Fruit fly (Drosophila melanogaster) whole organism, embryonic: ENCODE measurements around the gene CG4293.

ENCODE experiments used
- B-H1 ChIP-seq: fragments of 200-800 bp; sonication (Bioruptor generic); IDR thresholded peaks from 3 replicates; pipeline ENCODE4 v1.3.6; 2022; ENCODE audit warnings: missing biosample characterization, missing genetic modification characterization
- CG10147 ChIP-seq: fragments of 200-800 bp; sonication (Bioruptor generic); optimal IDR thresholded peaks from 2 replicates; lab custom pipeline; 2019; ENCODE audit warnings: missing biosample characterization, mild to moderate bottlenecking, missing genetic modification characterization, moderate library complexity
- CG10267 ChIP-seq: fragments of 200-800 bp; sonication (Bioruptor generic); optimal IDR thresholded peaks from 2 replicates; lab custom pipeline; 2018; ENCODE audit warnings: missing biosample characterization, mild to moderate bottlenecking, missing genetic modification characterization, moderate library complexity
- CG10654 ChIP-seq: fragments of 200-800 bp; sonication (Bioruptor generic); optimal IDR thresholded peaks from 2 replicates; lab custom pipeline; 2016; ENCODE audit warnings: missing biosample characterization, missing genetic modification characterization
- CG12299 ChIP-seq: fragments of 200-800 bp; sonication (Bioruptor generic); optimal IDR thresholded peaks from 2 replicates; lab custom pipeline; 2018; ENCODE audit warnings: missing biosample characterization, mild to moderate bottlenecking, missing genetic modification characterization
- CG12769 ChIP-seq: fragments of 200-800 bp; sonication (Bioruptor generic); optimal IDR thresholded peaks from 2 replicates; lab custom pipeline; 2019; ENCODE audit warnings: missing biosample characterization, mild to moderate bottlenecking, missing genetic modification characterization, moderate library complexity
- CG12942 ChIP-seq: fragments of 200-800 bp; sonication (Bioruptor generic); optimal IDR thresholded peaks from 3 replicates; lab custom pipeline; 2016; ENCODE audit warnings: missing biosample characterization, missing genetic modification characterization
- CG13775 ChIP-seq: fragments of 200-800 bp; sonication (Bioruptor generic); optimal IDR thresholded peaks from 3 replicates; lab custom pipeline; 2017; ENCODE audit warnings: missing biosample characterization, mild to moderate bottlenecking, missing genetic modification characterization
- CG1603 ChIP-seq: fragments of 200-800 bp; sonication (Bioruptor generic); optimal IDR thresholded peaks from 2 replicates; lab custom pipeline; 2019; ENCODE audit warnings: missing biosample characterization, mild to moderate bottlenecking, missing genetic modification characterization, moderate library complexity
- CG18476 ChIP-seq: fragments of 200-800 bp; sonication (Bioruptor generic); optimal IDR thresholded peaks from 2 replicates; lab custom pipeline; 2016; ENCODE audit warnings: missing biosample characterization, mild to moderate bottlenecking, missing genetic modification characterization
- CG30431 ChIP-seq: fragments of 200-800 bp; sonication (Bioruptor generic); optimal IDR thresholded peaks from 2 replicates; lab custom pipeline; 2017; ENCODE audit warnings: missing biosample characterization, missing genetic modification characterization
- CG31365 ChIP-seq: fragments of 200-800 bp; sonication (Bioruptor generic); optimal IDR thresholded peaks from 2 replicates; lab custom pipeline; 2018; ENCODE audit warnings: missing biosample characterization, mild to moderate bottlenecking, missing genetic modification characterization
- CG6765 ChIP-seq: fragments of 200-800 bp; sonication (Bioruptor generic); optimal IDR thresholded peaks from 3 replicates; lab custom pipeline; 2017; ENCODE audit warnings: missing biosample characterization, mild to moderate bottlenecking, missing genetic modification characterization
- CG7271 ChIP-seq: fragments of 200-800 bp; sonication (Bioruptor generic); optimal IDR thresholded peaks from 2 replicates; lab custom pipeline; 2018; ENCODE audit warnings: missing biosample characterization, mild to moderate bottlenecking, missing genetic modification characterization, moderate library complexity
- CG7745 ChIP-seq: fragments of 200-800 bp; sonication (Bioruptor generic); optimal IDR thresholded peaks from 2 replicates; lab custom pipeline; 2018; ENCODE audit warnings: missing biosample characterization, mild to moderate bottlenecking, missing genetic modification characterization, moderate library complexity
- CG8281 ChIP-seq: fragments of 200-800 bp; sonication (Bioruptor generic); optimal IDR thresholded peaks from 2 replicates; lab custom pipeline; 2018; ENCODE audit warnings: missing biosample characterization, mild to moderate bottlenecking, missing genetic modification characterization, moderate library complexity
- CHES-1-like ChIP-seq: fragments of 200-800 bp; sonication (Bioruptor generic); optimal IDR thresholded peaks from 2 replicates; lab custom pipeline; 2016; ENCODE audit warnings: missing biosample characterization, missing genetic modification characterization
- CrebB ChIP-seq: fragments of 200-800 bp; sonication (Bioruptor generic); optimal IDR thresholded peaks from 3 replicates; lab custom pipeline; 2018; ENCODE audit warnings: missing biosample characterization, mild to moderate bottlenecking, missing genetic modification characterization
- D19B ChIP-seq: fragments of 200-800 bp; sonication (Bioruptor generic); optimal IDR thresholded peaks from 2 replicates; lab custom pipeline; 2017; ENCODE audit warnings: missing biosample characterization, mild to moderate bottlenecking, missing genetic modification characterization
- Hr51 ChIP-seq, 2 experiments: fragments of 200-800 bp; sonication (Bioruptor generic); optimal IDR thresholded peaks; 2 replicates in 1 of 2; 3 replicates in 1 of 2; lab custom pipeline; 2016 to 2018; ENCODE audit warnings: missing biosample characterization in 2 of 2, missing genetic modification characterization in 2 of 2, mild to moderate bottlenecking in 1 of 2, moderate library complexity in 1 of 2
- Med ChIP-seq: fragments of 200-800 bp; sonication (Bioruptor generic); peaks from one replicate; lab custom pipeline; 2016; ENCODE audit warnings: missing biosample characterization, missing genetic modification characterization, mild to moderate bottlenecking, inconsistent platforms, moderate library complexity
- Myb ChIP-seq: fragments of 200-800 bp; sonication (Bioruptor generic); optimal IDR thresholded peaks from 2 replicates; lab custom pipeline; 2016; ENCODE audit warnings: missing biosample characterization, missing genetic modification characterization
- Rfx ChIP-seq: fragments of 200-800 bp; sonication (Bioruptor generic); IDR thresholded peaks from 2 replicates; pipeline ENCODE4 v1.3.6; 2022; ENCODE audit warnings: missing biosample characterization, missing genetic modification characterization
- Tbp ChIP-seq: fragments of >200 bp; optimal IDR thresholded peaks from 2 replicates; lab custom pipeline; 2018; ENCODE audit warnings: missing biosample characterization, missing genetic modification characterization
- Xrp1 ChIP-seq: fragments of 200-800 bp; sonication (Bioruptor generic); IDR thresholded peaks from 2 replicates; pipeline ENCODE4 v1.3.6; 2022; ENCODE audit warnings: missing biosample characterization, missing genetic modification characterization
- bowl ChIP-seq: fragments of 200-800 bp; sonication (Bioruptor generic); IDR thresholded peaks from 2 replicates; pipeline ENCODE4 v1.3.6; 2022; ENCODE audit warnings: missing biosample characterization, missing genetic modification characterization
- crp ChIP-seq, 2 experiments: fragments of 200-800 bp; sonication (Bioruptor generic); optimal IDR thresholded peaks; 2 replicates in 1 of 2; 3 replicates in 1 of 2; lab custom pipeline; 2017; ENCODE audit warnings: missing biosample characterization in 2 of 2, missing genetic modification characterization in 2 of 2, mild to moderate bottlenecking in 1 of 2, moderate library complexity in 1 of 2
- dm ChIP-seq: fragments of 200-800 bp; sonication (Bioruptor generic); optimal IDR thresholded peaks from 3 replicates; lab custom pipeline; 2016; ENCODE audit warnings: missing biosample characterization, missing genetic modification characterization
- emc ChIP-seq: fragments of 200-800 bp; sonication (Bioruptor generic); optimal IDR thresholded peaks from 2 replicates; lab custom pipeline; 2016; ENCODE audit warnings: missing biosample characterization, missing genetic modification characterization
- ftz-f1 ChIP-seq: fragments of 200-800 bp; sonication (Bioruptor generic); optimal IDR thresholded peaks from 2 replicates; lab custom pipeline; 2016; ENCODE audit warnings: missing biosample characterization, missing genetic modification characterization
- hb ChIP-seq: fragments of 200-800 bp; sonication (Bioruptor generic); IDR thresholded peaks from 3 replicates; pipeline ENCODE4 v1.3.6; 2022; ENCODE audit warnings: missing biosample characterization, missing genetic modification characterization; ENCODE audit not compliant: partially characterized antibody
- her ChIP-seq: fragments of 200-800 bp; sonication (Bioruptor generic); optimal IDR thresholded peaks from 2 replicates; lab custom pipeline; 2016; ENCODE audit warnings: missing biosample characterization, missing genetic modification characterization
- hkb ChIP-seq, 2 experiments: fragments of 200-800 bp in 1 of 2; fragments of >200 bp in 1 of 2; sonication (Bioruptor generic) in 1 of 2; IDR thresholded peaks in 1 of 2; optimal IDR thresholded peaks in 1 of 2; 2 replicates each; pipeline versions ENCODE4 v1.3.6 to Lab custom; 2017 to 2022; ENCODE audit warnings: missing biosample characterization in 1 of 2, missing genetic modification characterization in 1 of 2
- inv ChIP-seq: fragments of 200-800 bp; sonication (Bioruptor generic); IDR thresholded peaks from 2 replicates; pipeline ENCODE4 v1.3.6; 2022; ENCODE audit warnings: missing biosample characterization, missing genetic modification characterization; ENCODE audit not compliant: partially characterized antibody
- lov ChIP-seq, 2 experiments: fragments of 200-800 bp in 1 of 2; fragments of >200 bp in 1 of 2; sonication (Bioruptor generic) in 1 of 2; IDR thresholded peaks in 1 of 2; optimal IDR thresholded peaks in 1 of 2; 2 replicates in 1 of 2; 3 replicates in 1 of 2; pipeline versions ENCODE4 v1.3.6 to Lab custom; 2017 to 2022; ENCODE audit warnings: missing biosample characterization in 1 of 2, missing genetic modification characterization in 1 of 2
- peb ChIP-seq: fragments of 200-800 bp; sonication (Bioruptor generic); IDR thresholded peaks from 2 replicates; pipeline ENCODE4 v1.3.6; 2022; ENCODE audit warnings: missing biosample characterization, missing genetic modification characterization
- pros ChIP-seq: fragments of 200-800 bp; sonication (Bioruptor generic); optimal IDR thresholded peaks from 3 replicates; lab custom pipeline; 2019; ENCODE audit warnings: missing biosample characterization, mild to moderate bottlenecking, missing genetic modification characterization, moderate library complexity
- run ChIP-seq: fragments of 200-800 bp; sonication (Bioruptor generic); optimal IDR thresholded peaks from 3 replicates; lab custom pipeline; 2018; ENCODE audit warnings: missing biosample characterization, mild to moderate bottlenecking, missing genetic modification characterization
- salm ChIP-seq: fragments of 200-800 bp; sonication (Bioruptor generic); optimal IDR thresholded peaks from 2 replicates; lab custom pipeline; 2018; ENCODE audit warnings: missing biosample characterization, mild to moderate bottlenecking, missing genetic modification characterization
- scrt ChIP-seq: fragments of 200-800 bp; sonication (Bioruptor generic); optimal IDR thresholded peaks from 2 replicates; lab custom pipeline; 2018; ENCODE audit warnings: missing biosample characterization, mild to moderate bottlenecking, missing genetic modification characterization, moderate library complexity
- sob ChIP-seq: fragments of 200-800 bp; sonication (Bioruptor generic); IDR thresholded peaks from 2 replicates; pipeline ENCODE4 v1.3.6; 2022; ENCODE audit warnings: missing biosample characterization, missing genetic modification characterization
- sug ChIP-seq: fragments of 200-800 bp; optimal IDR thresholded peaks from 2 replicates; lab custom pipeline; 2019; ENCODE audit warnings: missing biosample characterization, mild to moderate bottlenecking, missing genetic modification characterization, moderate library complexity
- tna ChIP-seq: fragments of 200-800 bp; sonication (Bioruptor generic); IDR thresholded peaks from 2 replicates; pipeline ENCODE4 v1.3.6; 2022; ENCODE audit warnings: missing biosample characterization, missing genetic modification characterization; ENCODE audit not compliant: partially characterized antibody
- wdn ChIP-seq: fragments of 200-800 bp; sonication (Bioruptor generic); IDR thresholded peaks from 2 replicates; pipeline ENCODE4 v1.3.6; 2022; ENCODE audit warnings: missing biosample characterization, missing genetic modification characterization
- wek ChIP-seq: fragments of 200-800 bp; sonication (Bioruptor generic); optimal IDR thresholded peaks from 3 replicates; lab custom pipeline; 2018; ENCODE audit warnings: missing biosample characterization, mild to moderate bottlenecking, missing genetic modification characterization, moderate library complexity

CG4293 gene

DNA sequence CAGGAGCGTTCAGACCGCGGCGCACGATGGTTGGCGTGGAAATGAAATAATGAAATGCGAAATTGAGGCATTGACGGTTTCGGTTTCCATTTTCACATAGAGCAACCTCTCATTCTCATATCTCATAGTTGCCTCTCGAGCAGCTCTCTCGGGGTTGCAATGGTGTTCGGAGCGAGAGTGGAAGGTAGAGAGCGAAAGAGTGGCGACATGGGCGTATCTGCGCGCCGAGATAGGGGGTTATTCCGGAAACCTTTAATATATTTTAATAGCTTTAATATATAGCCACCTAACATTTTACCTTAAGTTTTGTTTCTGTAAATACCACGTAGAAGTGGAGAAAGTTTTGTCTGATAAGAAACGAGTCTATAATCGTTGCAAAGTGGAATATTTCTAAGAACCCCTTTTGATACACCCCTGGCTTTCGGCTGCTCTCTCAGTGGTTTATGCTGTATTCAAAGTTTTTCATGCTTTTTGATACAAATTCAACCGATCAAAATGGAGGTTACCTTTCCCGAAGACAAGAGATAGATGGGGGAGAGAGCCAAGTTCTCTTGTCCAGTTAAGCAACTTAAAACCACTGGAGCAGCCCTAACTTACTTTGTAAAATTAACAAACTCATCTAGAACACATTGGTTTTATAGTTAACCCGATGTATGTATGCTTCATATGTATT is 6.8 kb downstream of the CG4293 start, which contains the start of gene elav (continued):
- TF ChIP-seq inv (no peak), bowl (GFP tag; lab: Robert Waterston, UW) (peak; percentile 96), Xrp1 (GFP tag; lab: Robert Waterston, UW) (peak; percentile 99), B-H1 (GFP tag; lab: Robert Waterston, UW) (peak; percentile 96), wdn (GFP tag; lab: Robert Waterston, UW) (peak; percentile 96)

DNA sequence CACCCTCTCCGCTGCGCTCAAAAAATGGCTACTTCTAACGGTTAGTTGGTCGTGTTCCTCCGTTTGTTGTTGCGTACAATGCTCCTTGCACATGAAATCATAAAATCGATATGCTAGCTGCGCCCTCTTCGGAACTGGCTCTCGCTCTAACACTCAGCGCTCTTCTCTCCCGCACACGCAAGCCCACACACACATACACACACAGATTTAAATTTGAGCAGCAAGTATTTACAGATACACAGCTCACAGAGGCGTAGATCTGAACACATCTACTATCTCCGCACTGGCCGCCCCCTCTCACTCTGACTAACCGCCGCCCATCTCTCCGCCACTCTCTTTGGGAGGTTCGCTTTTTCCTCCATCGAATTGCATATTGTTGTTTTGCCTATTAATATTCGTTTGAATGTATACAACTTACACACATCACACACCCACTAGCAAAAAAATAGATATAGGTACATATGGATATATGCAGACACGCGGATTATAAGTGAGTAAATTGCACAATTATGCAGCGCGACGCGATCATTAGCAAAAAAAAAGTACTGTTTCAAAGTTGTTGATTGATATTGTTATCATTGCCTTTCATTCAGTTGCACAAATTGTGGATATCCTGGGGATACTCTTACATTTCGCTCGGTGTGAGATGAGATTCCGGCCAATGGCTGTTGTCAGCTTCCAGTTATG is 7.6 kb downstream of the CG4293 start:
- no peak for TF ChIP-seq CG30431 (GFP tag; lab: Kevin White, UChicago)
- TF ChIP-seq CG7271 (tag; lab: Kevin White, UChicago): no peak
- TF ChIP-seq CG6765 (GFP tag; lab: Kevin White, UChicago): peak; percentile 82
- peak; percentile 79 for TF ChIP-seq CG1603 (tag; lab: Kevin White, UChicago)
- TF ChIP-seq hb (GFP tag; lab: Robert Waterston, UW): no peak
- TF ChIP-seq peb (GFP tag; lab: Robert Waterston, UW): peak; percentile 72
- peak; percentile 79 for TF ChIP-seq CrebB (tag; lab: Kevin White, UChicago)
- no peak for TF ChIP-seq run (tag; lab: Kevin White, UChicago)
- no peak for TF ChIP-seq Tbp (GFP tag; lab: Kevin White, UChicago)
- peak; percentile 99 for TF ChIP-seq Med (GFP tag; lab: Kevin White, UChicago)
- TF ChIP-seq her (GFP tag; lab: Kevin White, UChicago): peak; percentile 93
- TF ChIP-seq CG13775: peak; percentile 40
- TF ChIP-seq scrt: peak; percentile 63
- peak; percentile 70 for TF ChIP-seq ftz-f1
- TF ChIP-seq CG12942: peak; percentile 86
- peak; percentile 88 for TF ChIP-seq CHES-1-like (GFP tag; lab: Kevin White, UChicago)
- TF ChIP-seq CG10267 (tag; lab: Kevin White, UChicago): peak; percentile 44
- TF ChIP-seq CG12769 (tag; lab: Kevin White, UChicago): peak; percentile 97
- no peak for TF ChIP-seq lov (optimal IDR thresholded peaks at IDR 0.05; lab: Kevin White, UChicago)
- TF ChIP-seq lov (GFP tag; IDR thresholded peaks at IDR 0.05; lab: Robert Waterston, UW): 0 out of 3 replicates have a peak, but pooled peaks have one; percentile 62
- TF ChIP-seq CG12299 (tag; lab: Kevin White, UChicago): peak; percentile 73
- peak; percentile 84 for TF ChIP-seq sug (tag; lab: Kevin White, UChicago)
- peak; percentile 50 to 87 for TF ChIP-seq Hr51 (GFP tag; optimal IDR thresholded peaks at IDR 0.05; lab: Kevin White, UChicago)
- TF ChIP-seq sob (GFP tag; lab: Robert Waterston, UW): peak; percentile 91
- peak; percentile 5 for TF ChIP-seq CG8281 (tag; lab: Kevin White, UChicago)
- TF ChIP-seq hkb (optimal IDR thresholded peaks at IDR 0.05; lab: Kevin White, UChicago): no peak
- peak; percentile 80 for TF ChIP-seq hkb (GFP tag; IDR thresholded peaks at IDR 0.05; lab: Robert Waterston, UW)
- TF ChIP-seq CG10654: peak; percentile 60
- TF ChIP-seq salm (tag; lab: Kevin White, UChicago): no peak
- TF ChIP-seq tna (GFP tag; lab: Robert Waterston, UW): 0 out of 2 replicates have a peak, but pooled peaks have one; percentile 43
- TF ChIP-seq CG7745 (tag; lab: Kevin White, UChicago): no peak
- peak; percentile 9 for TF ChIP-seq pros (GFP tag; lab: Kevin White, UChicago)
- peak; percentile 98 for TF ChIP-seq Rfx (GFP tag; lab: Robert Waterston, UW)
- TF ChIP-seq crp (GFP tag; optimal IDR thresholded peaks at IDR 0.05; lab: Kevin White, UChicago): peak in 1 of 2 experiments; percentile 6
- TF ChIP-seq emc (GFP tag; lab: Kevin White, UChicago): peak; percentile 24
- TF ChIP-seq CG10147 (GFP tag; lab: Kevin White, UChicago): peak; percentile 58
- TF ChIP-seq D19B: no peak
- TF ChIP-seq dm (GFP tag; lab: Kevin White, UChicago): peak; percentile 54
- peak; percentile 77 for TF ChIP-seq Myb
- TF ChIP-seq CG31365 (tag; lab: Kevin White, UChicago): peak; percentile 67
- TF ChIP-seq CG18476 (GFP tag; lab: Kevin White, UChicago): peak; percentile 10
- peak; percentile 67 for TF ChIP-seq wek (GFP tag; lab: Kevin White, UChicago)
